Worm (Caenorhabditis elegans): ENCODE results near the gene cnc-3.

DNA sequence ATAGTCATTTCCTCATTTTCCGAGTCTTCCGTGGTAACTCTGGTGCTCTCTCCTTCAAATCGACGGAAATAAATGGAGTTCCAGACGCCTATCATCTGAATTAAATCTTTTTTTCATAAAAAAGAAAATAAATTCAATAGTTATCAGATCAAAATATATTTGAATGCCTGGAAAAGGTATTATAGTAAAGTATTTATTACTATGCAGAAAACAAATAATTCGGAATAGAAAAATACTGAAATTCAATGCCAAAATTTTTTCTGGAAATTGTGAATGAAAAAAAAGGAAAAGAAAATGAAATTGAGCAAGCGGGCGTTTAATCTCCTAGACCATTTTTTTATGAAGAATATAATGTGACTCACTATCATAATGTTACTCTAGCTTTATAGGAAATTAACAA, 43.7 kb downstream of the cnc-3 start, which contains the start of gene C38C3.6:
- TF ChIP-seq tlf-1 (GFP tag; optimal IDR thresholded peaks at IDR 0.05) (no peak), dpl-1 (GFP tag; optimal IDR thresholded peaks at IDR 0.05) (no peak), F49E8.2 (tag; optimal IDR thresholded peaks at IDR 0.05; ENCODE audit: insufficient read depth) (no peak), snpc-4 (GFP tag; optimal IDR thresholded peaks at IDR 0.05) (no peak), snpc-4 (tag; optimal IDR thresholded peaks at IDR 0.05) (no peak), sea-2 (GFP tag; IDR thresholded peaks at IDR 0.05) (no peak), rcor-1 (GFP tag; IDR thresholded peaks at IDR 0.05) (no peak), nhr-90 (tag; optimal IDR thresholded peaks at IDR 0.05) (no peak), unc-62 (GFP tag; optimal IDR thresholded peaks at IDR 0.05) (no peak), hlh-26 (GFP tag; conservative IDR thresholded peaks at IDR 0.05) (no peak)
